Fruit fly (Drosophila melanogaster) whole organism: ENCODE results near the gene Trc8.

Experiments
- CG8478 ChIP-seq: fragments of >200 bp; optimal IDR thresholded peaks from 2 replicates; lab custom pipeline; 2018; ENCODE audit warnings: inconsistent platforms
- EcR ChIP-seq, 2 experiments: fragments of >200 bp; optimal IDR thresholded peaks; 2 replicates each; lab custom pipeline; 2017; ENCODE audit warnings: missing biosample characterization in 2 of 2, missing genetic modification characterization in 2 of 2, missing genetic modification reagents in 2 of 2
- pan ChIP-seq: fragments of >200 bp; optimal IDR thresholded peaks from 2 replicates; lab custom pipeline; 2017
- psq ChIP-seq: fragments of >200 bp; optimal IDR thresholded peaks from 2 replicates; lab custom pipeline; 2017
- usp ChIP-seq: fragments of >200 bp; optimal IDR thresholded peaks from 2 replicates; lab custom pipeline; 2017; ENCODE audit warnings: missing biosample characterization, missing genetic modification characterization, mixed read lengths

- TF ChIP-seq CG8478 (lab: Kevin White, UChicago) = no peak
- no peak for TF ChIP-seq psq
- no peak for TF ChIP-seq pan (lab: Kevin White, UChicago)
- TF ChIP-seq EcR (GFP tag; optimal IDR thresholded peaks at IDR 0.05; lab: Kevin White, UChicago) = peak in 1 of 2 experiments; percentile 76
- no peak for TF ChIP-seq usp (GFP tag; lab: Kevin White, UChicago)
Observed at dm6 chr3R:29458689-29459136, 44.9 kb downstream of the Trc8 start.
